Worm (Caenorhabditis elegans) whole organism, L4 larva: ENCODE data around the gene mxl-3.

Experiments
- F26F4.8 ChIP-seq: fragments of 200-800 bp; sonication (Bioruptor generic); conservative IDR thresholded peaks from 2 replicates; pipeline ENCODE4 v1.3.6; 2022; ENCODE audit warnings: missing genetic modification characterization, missing compliant biosample characterization
- T26A8.4 ChIP-seq: fragments of 200-800 bp; sonication (Bioruptor generic); IDR thresholded peaks from 2 replicates; pipeline ENCODE4 v1.3.6; 2022; ENCODE audit warnings: missing genetic modification characterization, missing compliant biosample characterization
- Y48G9A.11 ChIP-seq: fragments of 200-800 bp; sonication (Bioruptor generic); IDR thresholded peaks from 2 replicates; pipeline ENCODE4 v1.3.6; 2022; ENCODE audit warnings: missing genetic modification reagents, missing genetic modification characterization, missing compliant biosample characterization
- Y5F2A.4 ChIP-seq: fragments of 200-800 bp; sonication (Bioruptor generic); optimal IDR thresholded peaks from 2 replicates; lab custom pipeline; 2018; ENCODE audit warnings: mild to moderate bottlenecking, missing genetic modification characterization, missing compliant biosample characterization
- ZK546.5 ChIP-seq, 2 experiments: sonication (generic microtip); optimal IDR thresholded peaks; 2 replicates each; lab custom pipeline; 2017; ENCODE audit warnings: missing biosample characterization in 2 of 2, missing genetic modification characterization in 2 of 2
- arid-1 ChIP-seq: fragments of 200-800 bp; sonication (Bioruptor generic); conservative IDR thresholded peaks from 2 replicates; pipeline ENCODE4 v1.3.6; 2022; ENCODE audit warnings: missing genetic modification reagents, missing genetic modification characterization, missing compliant biosample characterization
- attf-4 ChIP-seq: sonication (generic microtip); optimal IDR thresholded peaks from 3 replicates; lab custom pipeline; 2017; ENCODE audit warnings: missing biosample characterization, missing genetic modification characterization
- ceh-20 ChIP-seq: fragments of 200-800 bp; sonication (Bioruptor generic); IDR thresholded peaks from 2 replicates; pipeline ENCODE4 v1.3.6; 2022; ENCODE audit warnings: missing genetic modification reagents, missing genetic modification characterization, missing compliant biosample characterization
- ceh-44 ChIP-seq: fragments of 200-800 bp; sonication (Bioruptor generic); IDR thresholded peaks from 2 replicates; pipeline ENCODE4 v1.3.6; 2022; ENCODE audit warnings: missing genetic modification reagents, missing genetic modification characterization, missing compliant biosample characterization
- ceh-82 ChIP-seq: sonication (generic microtip); optimal IDR thresholded peaks from 2 replicates; lab custom pipeline; 2017; ENCODE audit warnings: missing biosample characterization, missing genetic modification characterization
- ces-1 ChIP-seq: fragments of 150-350 bp; sonication (generic microtip); optimal IDR thresholded peaks from 4 replicates; lab custom pipeline; 2014; ENCODE audit warnings: missing biosample characterization, missing genetic modification reagents, missing genetic modification characterization
- daf-16 ChIP-seq, 3 experiments: sonication (generic microtip); optimal IDR thresholded peaks; 2 replicates each; lab custom pipeline; 2016 to 2017; ENCODE audit warnings: missing genetic modification characterization in 3 of 3, missing genetic modification reagents in 3 of 3, mild to moderate bottlenecking in 2 of 3, missing compliant biosample characterization in 2 of 3, missing biosample characterization in 1 of 3, moderate library complexity in 1 of 3
- dmd-6 ChIP-seq: fragments of 200-800 bp; sonication (Bioruptor generic); IDR thresholded peaks from 2 replicates; pipeline ENCODE4 v1.3.6; 2022; ENCODE audit warnings: missing genetic modification reagents, missing genetic modification characterization, missing compliant biosample characterization
- dmd-8 ChIP-seq: fragments of 200-800 bp; sonication (Bioruptor generic); IDR thresholded peaks from 2 replicates; pipeline ENCODE4 v1.3.6; 2022; ENCODE audit warnings: missing genetic modification characterization, missing compliant biosample characterization
- dmd-9 ChIP-seq: fragments of 200-800 bp; sonication (Bioruptor generic); IDR thresholded peaks from 2 replicates; pipeline ENCODE4 v1.3.6; 2022; ENCODE audit warnings: missing genetic modification reagents, missing genetic modification characterization, missing compliant biosample characterization
- dpl-1 ChIP-seq: fragments of 150-350 bp; optimal IDR thresholded peaks from 2 replicates; lab custom pipeline; 2014; ENCODE audit warnings: missing biosample characterization, missing genetic modification reagents, missing genetic modification characterization
- dve-1 ChIP-seq: sonication (generic microtip); optimal IDR thresholded peaks from 2 replicates; lab custom pipeline; 2017; ENCODE audit warnings: antibody characterized with exemption, mild to moderate bottlenecking, missing genetic modification characterization, missing compliant biosample characterization; ENCODE audit not compliant: insufficient read depth
- hlh-11 ChIP-seq: fragments of 200-800 bp; sonication (Bioruptor generic); optimal IDR thresholded peaks from 2 replicates; lab custom pipeline; 2018; ENCODE audit warnings: mild to moderate bottlenecking, missing genetic modification characterization, missing compliant biosample characterization
- hlh-30 ChIP-seq: sonication (generic microtip); optimal IDR thresholded peaks from 2 replicates; lab custom pipeline; 2017; ENCODE audit warnings: antibody characterized with exemption, mild to moderate bottlenecking, missing genetic modification characterization, missing compliant biosample characterization; ENCODE audit not compliant: insufficient read depth
- jun-1 ChIP-seq: fragments of 150-350 bp; optimal IDR thresholded peaks from 2 replicates; lab custom pipeline; 2014; ENCODE audit warnings: missing biosample characterization, missing genetic modification reagents, missing genetic modification characterization
- lsy-2 ChIP-seq, 2 experiments: fragments of 150-350 bp in 1 of 2; sonication (generic microtip) in 1 of 2; optimal IDR thresholded peaks; 2 replicates each; lab custom pipeline; 2014 to 2017; ENCODE audit warnings: missing biosample characterization in 2 of 2, missing genetic modification characterization in 2 of 2
- mdl-1 ChIP-seq, 2 experiments: fragments of 150-350 bp in 1 of 2; sonication (generic microtip) in 1 of 2; optimal IDR thresholded peaks; 2 replicates each; lab custom pipeline; 2014 to 2017; ENCODE audit warnings: missing biosample characterization in 2 of 2, missing genetic modification characterization in 2 of 2
- mdt-29 ChIP-seq: fragments of 200-800 bp; sonication (Bioruptor generic); IDR thresholded peaks from 2 replicates; pipeline ENCODE4 v1.3.6; 2022; ENCODE audit warnings: missing genetic modification reagents, missing genetic modification characterization, missing compliant biosample characterization
- mep-1 ChIP-seq: fragments of 150-350 bp; sonication (generic microtip); optimal IDR thresholded peaks from 3 replicates; lab custom pipeline; 2014; ENCODE audit warnings: missing biosample characterization, missing genetic modification characterization
- mxl-2 ChIP-seq: fragments of 200-800 bp; sonication (Bioruptor generic); conservative IDR thresholded peaks from 2 replicates; pipeline ENCODE4 v1.3.6; 2022; ENCODE audit warnings: missing genetic modification reagents, missing genetic modification characterization, missing compliant biosample characterization
- nhr-10 ChIP-seq: fragments of 150-350 bp; optimal IDR thresholded peaks from 2 replicates; lab custom pipeline; 2014; ENCODE audit warnings: missing biosample characterization, missing genetic modification characterization
- nhr-11 ChIP-seq: fragments of 150-350 bp; optimal IDR thresholded peaks from 2 replicates; lab custom pipeline; 2014; ENCODE audit warnings: missing biosample characterization, missing genetic modification characterization
- nhr-237 ChIP-seq: sonication (generic microtip); optimal IDR thresholded peaks from 2 replicates; lab custom pipeline; 2017; ENCODE audit warnings: missing biosample characterization, missing genetic modification characterization
- nhr-25 ChIP-seq: sonication (generic microtip); optimal IDR thresholded peaks from 2 replicates; lab custom pipeline; 2017; ENCODE audit warnings: missing genetic modification characterization, mild to moderate bottlenecking, missing compliant biosample characterization, antibody characterized with exemption, moderate library complexity, borderline replicate concordance; ENCODE audit not compliant: insufficient read depth
- nhr-28 ChIP-seq: fragments of 150-350 bp; optimal IDR thresholded peaks from 2 replicates; lab custom pipeline; 2014; ENCODE audit warnings: missing biosample characterization, missing genetic modification characterization
- nhr-6 ChIP-seq: fragments of 150-350 bp; optimal IDR thresholded peaks from 2 replicates; lab custom pipeline; 2014; ENCODE audit warnings: missing biosample characterization, missing genetic modification characterization
- pha-4 ChIP-seq, 2 experiments: fragments of 150-350 bp in 1 of 2; fragments of 200-800 bp in 1 of 2; sonication (Bioruptor generic) in 1 of 2; IDR thresholded peaks in 1 of 2; optimal IDR thresholded peaks in 1 of 2; 2 replicates each; pipeline versions ENCODE4 v1.3.6 to Lab custom; 2014 to 2022; ENCODE audit warnings: missing genetic modification characterization in 2 of 2, missing genetic modification reagents in 2 of 2, missing biosample characterization in 1 of 2, missing compliant biosample characterization in 1 of 2
- pqm-1 ChIP-seq: sonication (generic microtip); optimal IDR thresholded peaks from 2 replicates; lab custom pipeline; 2017; ENCODE audit warnings: missing biosample characterization, missing genetic modification characterization
- skn-1 ChIP-seq: fragments of 150-350 bp; optimal IDR thresholded peaks from 2 replicates; lab custom pipeline; 2014; ENCODE audit warnings: missing biosample characterization, missing genetic modification characterization
- snpc-1.2 ChIP-seq: fragments of 200-800 bp; sonication (Bioruptor generic); IDR thresholded peaks from 2 replicates; pipeline ENCODE4 v1.3.6; 2022; ENCODE audit warnings: missing genetic modification reagents, missing genetic modification characterization, missing compliant biosample characterization
- spr-3 ChIP-seq: fragments of 200-800 bp; sonication (Bioruptor generic); optimal IDR thresholded peaks from 2 replicates; lab custom pipeline; 2018; ENCODE audit warnings: mild to moderate bottlenecking, missing genetic modification characterization, missing compliant biosample characterization
- unc-62 ChIP-seq, 3 experiments: fragments of 150-350 bp in 1 of 3; sonication (generic microtip); optimal IDR thresholded peaks in 2 of 3; peaks in 1 of 3; 1 replicate in 1 of 3; 2 replicates in 2 of 3; lab custom pipeline; 2014 to 2017; ENCODE audit warnings: missing biosample characterization in 3 of 3, missing genetic modification characterization in 3 of 3, missing genetic modification reagents in 3 of 3, missing genotype in 1 of 3
- vab-7 ChIP-seq: fragments of 200-800 bp; sonication (Bioruptor generic); IDR thresholded peaks from 2 replicates; pipeline ENCODE4 v1.3.6; 2022; ENCODE audit warnings: missing genetic modification reagents, missing genetic modification characterization, missing compliant biosample characterization
- zfp-3 ChIP-seq: fragments of 200-800 bp; sonication (Bioruptor generic); conservative IDR thresholded peaks from 2 replicates; pipeline ENCODE4 v1.3.6; 2022; ENCODE audit warnings: missing genetic modification reagents, missing genetic modification characterization, missing compliant biosample characterization
- ztf-11 ChIP-seq: fragments of 150-350 bp; optimal IDR thresholded peaks from 2 replicates; lab custom pipeline; 2014; ENCODE audit warnings: missing biosample characterization, missing genetic modification characterization

The mxl-3 gene

DNA sequence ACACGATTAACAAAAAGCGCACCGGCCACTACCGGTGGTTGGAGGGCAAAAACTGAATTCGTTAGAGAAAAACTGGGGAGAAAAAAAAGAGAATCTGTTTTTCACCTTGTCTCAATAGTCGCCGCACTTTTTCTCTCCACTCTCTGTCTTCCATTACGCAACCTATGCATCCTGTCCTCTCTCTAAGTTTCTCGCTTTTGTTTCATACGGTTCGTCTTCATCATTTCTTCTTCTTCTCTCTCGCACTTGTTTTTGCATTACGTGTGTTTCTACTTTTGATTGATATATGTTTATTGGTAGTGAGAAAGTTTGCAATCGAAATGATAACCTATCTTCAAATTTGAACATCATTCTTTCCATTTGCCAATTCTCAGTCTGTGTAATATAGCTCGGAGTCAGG lies 30.0 kb downstream of the mxl-3 start (continued):
- TF ChIP-seq mdt-29 (no peak), nhr-11 (tag; lab: Kevin White, UChicago) (peak; percentile 50), lsy-2 (tag; optimal IDR thresholded peaks at IDR 0.05; lab: Kevin White, UChicago) (peak in 1 of 2 experiments; percentile 39), pqm-1 (tag; lab: Kevin White, UChicago) (peak; percentile 0), mdl-1 (tag; optimal IDR thresholded peaks at IDR 0.05; lab: Kevin White, UChicago) (peak in 1 of 2 experiments; percentile 57), mep-1 (tag; lab: Kevin White, UChicago) (peak; percentile 50), hlh-30 (peak; percentile 44), dmd-6 (peak; percentile 31; the same call in 1 of the 2 replicates), nhr-25 (peak; percentile 50)

DNA sequence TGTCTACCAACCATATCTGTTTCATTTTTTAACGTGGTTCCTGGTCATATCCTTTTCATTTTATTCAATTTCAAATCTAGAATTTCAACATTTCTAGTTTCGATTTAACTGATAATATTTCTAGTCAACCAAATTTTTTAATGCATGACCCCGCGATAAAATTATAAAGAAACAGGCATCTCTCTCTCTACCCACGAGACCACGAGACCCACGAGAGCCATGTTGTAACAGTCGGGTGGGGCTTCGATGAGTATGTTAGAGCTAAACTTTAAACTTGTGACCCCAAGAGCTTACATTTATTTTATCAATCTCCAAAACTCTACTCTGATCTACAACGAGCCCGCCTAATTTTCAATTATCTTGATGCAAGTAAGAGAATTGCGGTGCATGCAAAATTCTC lies 32.3 kb downstream of the mxl-3 start:
- TF ChIP-seq zfp-3, result no peak
- no peak for TF ChIP-seq dmd-8
- TF ChIP-seq ces-1 (GFP tag; lab: Kevin White, UChicago), result no peak
- no peak for TF ChIP-seq spr-3
- TF ChIP-seq ztf-11 (tag; lab: Kevin White, UChicago), result no peak
- TF ChIP-seq nhr-6 (tag; lab: Kevin White, UChicago), result no peak
- TF ChIP-seq attf-4, result no peak
- TF ChIP-seq dpl-1 (GFP tag; lab: Kevin White, UChicago), result no peak
- no peak for TF ChIP-seq skn-1
- TF ChIP-seq arid-1 (GFP tag; lab: Robert Waterston, UW), result no peak
- no peak for TF ChIP-seq vab-7 (GFP tag; lab: Robert Waterston, UW)
- TF ChIP-seq ceh-20 (GFP tag; lab: Robert Waterston, UW), result no peak
- TF ChIP-seq pha-4 (GFP tag; IDR thresholded peaks at IDR 0.05; lab: Robert Waterston, UW), result no peak
- TF ChIP-seq pha-4 (tag; optimal IDR thresholded peaks at IDR 0.05; lab: Kevin White, UChicago), result no peak
- no peak for TF ChIP-seq Y5F2A.4 (GFP tag; lab: Kevin White, UChicago)
- TF ChIP-seq T26A8.4 (GFP tag; lab: Robert Waterston, UW), result no peak
- TF ChIP-seq jun-1, result no peak
- peak; percentile 72 for TF ChIP-seq hlh-30
- no peak for TF ChIP-seq dmd-9
- no peak for TF ChIP-seq F26F4.8 (GFP tag; lab: Robert Waterston, UW)
- no peak for TF ChIP-seq Y48G9A.11 (GFP tag; lab: Robert Waterston, UW)
- TF ChIP-seq ZK546.5 (tag; optimal IDR thresholded peaks at IDR 0.05; lab: Kevin White, UChicago), result no peak
- TF ChIP-seq snpc-1.2 (GFP tag; lab: Robert Waterston, UW), result no peak
- TF ChIP-seq dve-1 (tag; lab: Kevin White, UChicago), result peak; percentile 66
- no peak for TF ChIP-seq ceh-82 (tag; lab: Kevin White, UChicago)
- peak in 1 of 2 experiments; percentile 20 for TF ChIP-seq mdl-1 (tag; optimal IDR thresholded peaks at IDR 0.05; lab: Kevin White, UChicago)
- no peak for TF ChIP-seq nhr-10 (tag; lab: Kevin White, UChicago)
- TF ChIP-seq, all 104 proteins: peak for 3

ce11 chrX:13317532-13317931 lies 33.1 kb downstream of the mxl-3 start:
- TF ChIP-seq ceh-44 (GFP tag; lab: Robert Waterston, UW) (no peak), daf-16 (GFP tag; optimal IDR thresholded peaks at IDR 0.05; lab: Kevin White, UChicago) (peak in 1 of 2 experiments; percentile 45), daf-16 (tag; optimal IDR thresholded peaks at IDR 0.05; lab: Kevin White, UChicago) (no peak), nhr-11 (tag; lab: Kevin White, UChicago) (peak; percentile 33)
- TF ChIP-seq, all 104 proteins: peak for 2

- no peak for TF ChIP-seq lsy-2 (tag; optimal IDR thresholded peaks at IDR 0.05; lab: Kevin White, UChicago)
- TF ChIP-seq mep-1 (tag; lab: Kevin White, UChicago), result peak; percentile 5
- TF ChIP-seq unc-62 (GFP tag; optimal IDR thresholded peaks at IDR 0.05 in 1 of 2; lab: Kevin White, UChicago), result peak in 1 of 2 experiments; percentile 54
- TF ChIP-seq unc-62 (tag; optimal IDR thresholded peaks at IDR 0.05; lab: Kevin White, UChicago), result no peak
- peak in 1 of 2 experiments; percentile 35 for TF ChIP-seq mdl-1 (tag; optimal IDR thresholded peaks at IDR 0.05; lab: Kevin White, UChicago)
- TF ChIP-seq hlh-11 (tag; lab: Kevin White, UChicago), result peak; percentile 35
- TF ChIP-seq nhr-237 (tag; lab: Kevin White, UChicago), result no peak
- TF ChIP-seq mxl-2, result no peak
- TF ChIP-seq nhr-28 (tag; lab: Kevin White, UChicago), result peak; percentile 94
- peak; percentile 72 for TF ChIP-seq hlh-30
Observed at ce11 chrX:13315093-13315492, 35.5 kb downstream of the mxl-3 start.
